Worm (Caenorhabditis elegans) whole organism, early embryonic: ENCODE results near the gene Y6G8.6.

Source experiments
- B0310.2 ChIP-seq: sonication (generic microtip); optimal IDR thresholded peaks from 2 replicates; lab custom pipeline; 2016; ENCODE audit warnings: mild to moderate bottlenecking, missing genetic modification characterization, missing compliant biosample characterization
- F13C5.2 ChIP-seq: sonication (generic microtip); optimal IDR thresholded peaks from 2 replicates; lab custom pipeline; 2017; ENCODE audit warnings: mild to moderate bottlenecking, missing genetic modification characterization, inconsistent platforms, missing compliant biosample characterization
- aly-1 ChIP-seq: sonication (generic microtip); optimal IDR thresholded peaks from 2 replicates; lab custom pipeline; 2016; ENCODE audit warnings: missing genetic modification characterization, missing compliant biosample characterization
- ama-1 ChIP-seq: fragments of 150-350 bp; optimal IDR thresholded peaks from 2 replicates; lab custom pipeline; 2014
- ceh-13 ChIP-seq: fragments of 200-800 bp; sonication (Bioruptor generic); optimal IDR thresholded peaks from 2 replicates; lab custom pipeline; 2018; ENCODE audit warnings: mild to moderate bottlenecking, missing genetic modification characterization, missing compliant biosample characterization
- ceh-36 ChIP-seq: sonication (generic microtip); optimal IDR thresholded peaks from 2 replicates; lab custom pipeline; 2016; ENCODE audit warnings: missing genetic modification characterization, inconsistent platforms, missing compliant biosample characterization
- ets-7 ChIP-seq: sonication (generic microtip); optimal IDR thresholded peaks from 2 replicates; lab custom pipeline; 2016; ENCODE audit warnings: missing genotype, missing genetic modification characterization, missing compliant biosample characterization
- flt-1 ChIP-seq: fragments of 200-800 bp; sonication (Bioruptor generic); IDR thresholded peaks from 2 replicates; pipeline ENCODE4 v1.3.6; 2022; ENCODE audit warnings: missing genetic modification characterization, missing compliant biosample characterization
- hmbx-1 ChIP-seq: sonication (generic microtip); optimal IDR thresholded peaks from 2 replicates; lab custom pipeline; 2016; ENCODE audit warnings: mild to moderate bottlenecking, missing genetic modification characterization, missing compliant biosample characterization
- hmg-4 ChIP-seq: fragments of 200-800 bp; sonication (Bioruptor generic); optimal IDR thresholded peaks from 2 replicates; lab custom pipeline; 2018; ENCODE audit warnings: mild to moderate bottlenecking, missing genetic modification characterization, missing compliant biosample characterization
- hnd-1 ChIP-seq: sonication (generic microtip); optimal IDR thresholded peaks from 2 replicates; lab custom pipeline; 2016; ENCODE audit warnings: missing genetic modification characterization, missing compliant biosample characterization
- pes-1 ChIP-seq: fragments of 200-800 bp; sonication (Bioruptor generic); IDR thresholded peaks from 2 replicates; pipeline ENCODE4 v1.3.6; 2022; ENCODE audit warnings: missing genetic modification reagents, missing genetic modification characterization, missing compliant biosample characterization
- scrt-1 ChIP-seq: fragments of 200-800 bp; sonication (Bioruptor generic); IDR thresholded peaks from 2 replicates; pipeline ENCODE4 v1.3.6; 2022; ENCODE audit warnings: missing genetic modification characterization, missing compliant biosample characterization
- sea-1 ChIP-seq: fragments of 200-800 bp; sonication (Bioruptor generic); conservative IDR thresholded peaks from 2 replicates; pipeline ENCODE4 v1.3.6; 2022; ENCODE audit warnings: missing genetic modification characterization, missing compliant biosample characterization
- tbx-11 ChIP-seq: fragments of 200-800 bp; sonication (Bioruptor generic); IDR thresholded peaks from 2 replicates; pipeline ENCODE4 v1.3.6; 2022; ENCODE audit warnings: missing genetic modification characterization, missing compliant biosample characterization
- tbx-37 ChIP-seq: fragments of 200-800 bp; sonication (Bioruptor generic); conservative IDR thresholded peaks from 2 replicates; pipeline ENCODE4 v1.3.6; 2022; ENCODE audit warnings: missing genetic modification reagents, missing genetic modification characterization, missing compliant biosample characterization
- tra-4 ChIP-seq: sonication (generic microtip); optimal IDR thresholded peaks from 2 replicates; lab custom pipeline; 2017; ENCODE audit warnings: missing genetic modification characterization, missing compliant biosample characterization

Y6G8.6 gene

ce11 chrV:17616807-17617206, at the start of gene Y6G8.6:
TSS of gene Y6G8.6 (minus strand) at chrV:17616904.
- no peak for TF ChIP-seq pes-1 (GFP tag; lab: Robert Waterston, UW)
- no peak for TF ChIP-seq ceh-36 (tag; lab: Kevin White, UChicago)
- no peak for TF ChIP-seq hmg-4 (GFP tag; lab: Kevin White, UChicago)
- TF ChIP-seq scrt-1 (GFP tag; lab: Robert Waterston, UW) = no peak
- no peak for TF ChIP-seq ceh-13 (GFP tag; lab: Kevin White, UChicago)
- TF ChIP-seq aly-1 = no peak
- no peak for TF ChIP-seq flt-1 (GFP tag; lab: Robert Waterston, UW)
- TF ChIP-seq hnd-1 (tag; lab: Kevin White, UChicago) = no peak

- TF ChIP-seq hmbx-1 (tag; lab: Kevin White, UChicago) = no peak
- no peak for TF ChIP-seq ets-7 (tag; lab: Kevin White, UChicago)
- TF ChIP-seq ceh-36 (tag; lab: Kevin White, UChicago) = no peak
- TF ChIP-seq F13C5.2 (tag; lab: Kevin White, UChicago) = no peak
- no peak for TF ChIP-seq hnd-1 (tag; lab: Kevin White, UChicago)
- TF ChIP-seq ama-1 (lab: Kevin White, UChicago) = no peak
- TF ChIP-seq flt-1 (GFP tag; lab: Robert Waterston, UW) = no peak
- TF ChIP-seq ceh-13 (GFP tag; lab: Kevin White, UChicago) = no peak
- TF ChIP-seq scrt-1 (GFP tag; lab: Robert Waterston, UW) = no peak
- TF ChIP-seq tbx-37 (GFP tag; lab: Robert Waterston, UW) = no peak
- TF ChIP-seq sea-1 (GFP tag; lab: Robert Waterston, UW) = no peak
- no peak for TF ChIP-seq tbx-11
- TF ChIP-seq B0310.2 = no peak
- no peak for TF ChIP-seq tra-4 (tag; lab: Kevin White, UChicago)
- no peak for TF ChIP-seq hmg-4 (GFP tag; lab: Kevin White, UChicago)
Observed at ce11 chrV:17665906-17666305, 49.2 kb upstream of the Y6G8.6 start, which contains the start of gene F59A1.11. TSS of gene F59A1.11 (minus strand) at chrV:17666006.

DNA sequence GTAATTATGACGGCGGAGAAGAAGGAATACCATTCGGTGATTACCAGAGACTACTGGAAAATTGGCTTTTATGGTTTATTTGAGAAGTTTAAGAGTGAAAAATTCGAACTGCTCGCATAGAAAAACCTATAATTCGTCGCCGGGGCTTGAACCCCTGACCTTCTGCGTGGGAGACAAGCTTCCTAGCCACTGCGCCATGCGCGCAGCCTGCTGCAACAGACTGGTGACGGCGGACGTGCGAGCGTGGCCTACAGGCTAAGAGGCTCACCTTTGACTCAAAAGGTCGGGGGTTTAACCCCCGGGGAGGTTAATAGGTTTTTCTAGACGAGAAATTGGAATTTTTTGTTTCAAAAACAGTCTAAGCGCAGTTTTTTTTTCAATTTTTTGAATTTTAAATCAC, 47.7 kb upstream of the Y6G8.6 start:
- TF ChIP-seq aly-1 = no peak
- no peak for TF ChIP-seq ama-1 (lab: Kevin White, UChicago)
- TF ChIP-seq flt-1 (GFP tag; lab: Robert Waterston, UW) = no peak
- TF ChIP-seq F13C5.2 (tag; lab: Kevin White, UChicago) = no peak
- TF ChIP-seq tbx-37 (GFP tag; lab: Robert Waterston, UW) = no peak
- 0 out of 2 replicates have a peak, but pooled peaks have one; percentile 25 for TF ChIP-seq sea-1 (GFP tag; lab: Robert Waterston, UW)

DNA sequence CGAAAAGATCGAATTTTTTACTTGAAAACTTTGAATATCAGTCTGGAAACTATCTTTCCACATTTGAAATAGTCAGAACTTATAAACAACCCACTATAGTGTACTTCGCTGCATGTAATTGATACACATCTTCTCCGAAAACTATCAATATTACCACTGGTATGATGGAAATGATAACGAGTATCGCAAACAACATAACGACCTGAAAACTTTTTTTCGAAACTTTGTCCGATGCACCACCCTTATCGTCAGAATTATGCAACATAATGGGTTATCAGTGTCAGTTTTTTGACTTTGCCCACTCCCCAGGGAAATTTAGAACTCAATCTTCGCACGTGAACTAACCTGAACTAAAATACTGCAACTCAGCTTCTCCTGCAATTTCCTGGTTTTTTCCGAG, 45.6 kb upstream of the Y6G8.6 start:
- TF ChIP-seq hnd-1 (tag; lab: Kevin White, UChicago) (no peak), B0310.2 (no peak), scrt-1 (GFP tag; lab: Robert Waterston, UW) (no peak), ceh-13 (GFP tag; lab: Kevin White, UChicago) (no peak), F13C5.2 (tag; lab: Kevin White, UChicago) (no peak), tra-4 (tag; lab: Kevin White, UChicago) (no peak), hmg-4 (GFP tag; lab: Kevin White, UChicago) (no peak), flt-1 (GFP tag; lab: Robert Waterston, UW) (no peak), tbx-11 (no peak), pes-1 (GFP tag; lab: Robert Waterston, UW) (no peak), ets-7 (tag; lab: Kevin White, UChicago) (no peak)

DNA sequence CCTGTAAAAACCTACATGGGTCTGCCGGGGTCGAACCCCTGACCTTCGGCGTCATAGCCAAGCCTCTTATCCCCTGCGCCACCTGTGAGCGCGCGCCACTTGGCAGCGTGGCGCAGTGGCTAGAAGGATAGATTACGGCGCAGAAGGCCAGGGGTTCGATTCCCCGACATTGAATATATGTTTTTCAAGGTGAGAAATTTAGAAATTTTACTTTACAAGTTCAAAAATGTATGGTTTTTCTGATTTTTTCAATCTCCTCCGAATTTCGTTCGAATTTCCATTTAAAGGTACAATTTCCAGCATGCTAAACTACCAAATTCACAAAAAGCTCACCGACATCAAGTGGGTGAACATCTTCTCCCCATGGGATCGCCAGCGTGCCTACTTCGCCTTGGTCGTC, 43.3 kb upstream of the Y6G8.6 start, which contains the start of gene dgat-2:
TSS of gene dgat-2 (plus strand) at position 301 of the 400 bp plus-strand sequence.
- TF ChIP-seq sea-1 (GFP tag; lab: Robert Waterston, UW) (no peak), hnd-1 (tag; lab: Kevin White, UChicago) (no peak), ceh-36 (tag; lab: Kevin White, UChicago) (no peak), flt-1 (GFP tag; lab: Robert Waterston, UW) (no peak), pes-1 (GFP tag; lab: Robert Waterston, UW) (no peak), aly-1 (no peak), ama-1 (lab: Kevin White, UChicago) (no peak), hmbx-1 (tag; lab: Kevin White, UChicago) (no peak), tbx-37 (GFP tag; lab: Robert Waterston, UW) (no peak), B0310.2 (no peak), hmg-4 (GFP tag; lab: Kevin White, UChicago) (no peak), tra-4 (tag; lab: Kevin White, UChicago) (no peak), F13C5.2 (tag; lab: Kevin White, UChicago) (no peak), scrt-1 (GFP tag; lab: Robert Waterston, UW) (no peak), tbx-11 (no peak), ets-7 (tag; lab: Kevin White, UChicago) (no peak), ceh-13 (GFP tag; lab: Kevin White, UChicago) (no peak)

DNA sequence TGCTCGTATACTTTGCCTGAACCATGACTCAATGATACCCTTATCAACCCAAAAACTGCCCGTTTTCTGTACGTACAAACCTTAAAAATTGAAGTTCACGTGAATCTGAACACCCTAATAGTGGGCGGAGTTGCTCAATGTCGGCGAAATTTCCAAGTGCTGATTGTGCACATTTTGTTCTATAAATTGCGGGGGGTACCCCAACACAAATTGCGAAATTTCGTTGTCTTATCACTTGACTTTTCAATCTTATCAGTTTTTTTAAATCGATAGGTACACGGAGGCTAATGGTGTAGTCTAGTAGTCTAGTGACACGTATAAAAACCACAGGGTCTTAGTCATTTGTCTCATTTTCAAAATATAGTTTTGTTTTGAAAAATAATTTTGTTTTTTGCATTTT, 42.5 kb upstream of the Y6G8.6 start, which contains the start of gene fbxa-108:
TSS of gene fbxa-108 (minus strand) at position 158 of the 400 bp plus-strand sequence.
- TF ChIP-seq flt-1 (GFP tag; lab: Robert Waterston, UW) = no peak
- TF ChIP-seq sea-1 (GFP tag; lab: Robert Waterston, UW) = no peak
- TF ChIP-seq ets-7 (tag; lab: Kevin White, UChicago) = no peak
- no peak for TF ChIP-seq scrt-1 (GFP tag; lab: Robert Waterston, UW)
- no peak for TF ChIP-seq ceh-36 (tag; lab: Kevin White, UChicago)
- TF ChIP-seq tbx-11 = no peak

- TF ChIP-seq hnd-1 (tag; lab: Kevin White, UChicago) = no peak
Observed at ce11 chrV:17658824-17659223, 42.1 kb upstream of the Y6G8.6 start.

- no peak for TF ChIP-seq tbx-11
- TF ChIP-seq ceh-36 (tag; lab: Kevin White, UChicago) = no peak
- TF ChIP-seq hmg-4 (GFP tag; lab: Kevin White, UChicago) = no peak
- TF ChIP-seq tra-4 (tag; lab: Kevin White, UChicago) = no peak
- no peak for TF ChIP-seq hnd-1 (tag; lab: Kevin White, UChicago)
- TF ChIP-seq ceh-13 (GFP tag; lab: Kevin White, UChicago) = no peak
- no peak for TF ChIP-seq flt-1 (GFP tag; lab: Robert Waterston, UW)
Observed at ce11 chrV:17655205-17655604, 38.5 kb upstream of the Y6G8.6 start.
